Fruit fly (Drosophila melanogaster) whole organism, embryonic: ENCODE data around the gene CG1213.

ENCODE experiments used
- Ada2b ChIP-seq: fragments of 200-800 bp; sonication (Bioruptor generic); IDR thresholded peaks from 2 replicates; pipeline ENCODE4 v1.3.6; 2022; ENCODE audit warnings: missing biosample characterization, missing genetic modification characterization
- Atf6 ChIP-seq: fragments of 200-800 bp; sonication (Bioruptor generic); IDR thresholded peaks from 2 replicates; pipeline ENCODE4 v1.3.6; 2022; ENCODE audit warnings: missing biosample characterization, missing genetic modification characterization
- BEAF-32 ChIP-seq: fragments of 200-800 bp; sonication (Bioruptor generic); optimal IDR thresholded peaks from 3 replicates; lab custom pipeline; 2017; ENCODE audit warnings: missing biosample characterization, missing genetic modification characterization, mild to moderate bottlenecking, moderate library complexity, missing genetic modification reagents
- C15 ChIP-seq: fragments of 200-800 bp; sonication (Bioruptor generic); IDR thresholded peaks from 3 replicates; pipeline ENCODE4 v1.3.6; 2022; ENCODE audit warnings: missing biosample characterization, missing genetic modification characterization
- CG10147 ChIP-seq: fragments of 200-800 bp; sonication (Bioruptor generic); optimal IDR thresholded peaks from 2 replicates; lab custom pipeline; 2019; ENCODE audit warnings: missing biosample characterization, mild to moderate bottlenecking, missing genetic modification characterization, moderate library complexity
- CG11504 ChIP-seq: fragments of 200-800 bp; sonication (Bioruptor generic); optimal IDR thresholded peaks from 3 replicates; lab custom pipeline; 2019; ENCODE audit warnings: missing biosample characterization, mild to moderate bottlenecking, missing genetic modification characterization, moderate library complexity
- CG11695 ChIP-seq: fragments of 200-800 bp; sonication (Bioruptor generic); IDR thresholded peaks from 3 replicates; pipeline ENCODE4 v1.3.6; 2022; ENCODE audit warnings: missing biosample characterization, missing genetic modification characterization
- CG12071 ChIP-seq: fragments of 200-800 bp; sonication (Bioruptor generic); optimal IDR thresholded peaks from 3 replicates; lab custom pipeline; 2018; ENCODE audit warnings: missing biosample characterization, mild to moderate bottlenecking, missing genetic modification characterization
- CG1233 ChIP-seq: fragments of 200-800 bp; sonication (Bioruptor generic); optimal IDR thresholded peaks from 4 replicates; lab custom pipeline; 2018; ENCODE audit warnings: missing biosample characterization, mild to moderate bottlenecking, missing genetic modification characterization
- CG12769 ChIP-seq: fragments of 200-800 bp; sonication (Bioruptor generic); optimal IDR thresholded peaks from 2 replicates; lab custom pipeline; 2019; ENCODE audit warnings: missing biosample characterization, mild to moderate bottlenecking, missing genetic modification characterization, moderate library complexity
- CG12942 ChIP-seq: fragments of 200-800 bp; sonication (Bioruptor generic); optimal IDR thresholded peaks from 3 replicates; lab custom pipeline; 2016; ENCODE audit warnings: missing biosample characterization, missing genetic modification characterization
- CG13424 ChIP-seq: fragments of 200-800 bp; sonication (Bioruptor generic); optimal IDR thresholded peaks from 2 replicates; lab custom pipeline; 2019; ENCODE audit warnings: missing biosample characterization, mild to moderate bottlenecking, missing genetic modification characterization, moderate library complexity
- CG15011 ChIP-seq: fragments of 200-800 bp; sonication (Bioruptor generic); optimal IDR thresholded peaks from 3 replicates; lab custom pipeline; 2018; ENCODE audit warnings: missing biosample characterization, mild to moderate bottlenecking, missing genetic modification characterization
- CG15269 ChIP-seq: fragments of 200-800 bp; sonication (Bioruptor generic); optimal IDR thresholded peaks from 2 replicates; lab custom pipeline; 2018; ENCODE audit warnings: missing biosample characterization, mild to moderate bottlenecking, missing genetic modification characterization, moderate library complexity
- CG15479 ChIP-seq: fragments of 200-800 bp; sonication (Bioruptor generic); optimal IDR thresholded peaks from 3 replicates; lab custom pipeline; 2019; ENCODE audit warnings: missing biosample characterization, mild to moderate bottlenecking, missing genetic modification characterization, moderate library complexity
- CG16813 ChIP-seq: fragments of 200-800 bp; sonication (Bioruptor generic); IDR thresholded peaks from 3 replicates; pipeline ENCODE4 v1.3.6; 2022; ENCODE audit warnings: missing biosample characterization, missing genetic modification characterization; ENCODE audit not compliant: partially characterized antibody
- CG17385 ChIP-seq: fragments of 200-800 bp; sonication (Bioruptor generic); optimal IDR thresholded peaks from 3 replicates; lab custom pipeline; 2018; ENCODE audit warnings: missing biosample characterization, mild to moderate bottlenecking, missing genetic modification characterization
- CG17829 ChIP-seq: fragments of 200-800 bp; optimal IDR thresholded peaks from 2 replicates; lab custom pipeline; 2019; ENCODE audit warnings: missing biosample characterization, mild to moderate bottlenecking, missing genetic modification characterization, moderate library complexity
- CG18619 ChIP-seq: fragments of 200-800 bp; sonication (Bioruptor generic); optimal IDR thresholded peaks from 3 replicates; lab custom pipeline; 2017; ENCODE audit warnings: missing biosample characterization, mild to moderate bottlenecking, missing genetic modification characterization
- CG2129 ChIP-seq: fragments of 200-800 bp; sonication (Bioruptor generic); IDR thresholded peaks from 2 replicates; pipeline ENCODE4 v1.3.6; 2022; ENCODE audit warnings: missing biosample characterization, missing genetic modification characterization; ENCODE audit not compliant: partially characterized antibody
- CG2199 ChIP-seq: fragments of 200-800 bp; sonication (Bioruptor generic); IDR thresholded peaks from 3 replicates; pipeline ENCODE4 v1.3.6; 2022; ENCODE audit warnings: missing biosample characterization, missing genetic modification characterization
- CG30020 ChIP-seq: fragments of 200-800 bp; optimal IDR thresholded peaks from 2 replicates; lab custom pipeline; 2019; ENCODE audit warnings: missing biosample characterization, mild to moderate bottlenecking, missing genetic modification characterization, moderate library complexity
- CG33557 ChIP-seq: fragments of 200-800 bp; sonication (Bioruptor generic); optimal IDR thresholded peaks from 2 replicates; lab custom pipeline; 2019; ENCODE audit warnings: missing biosample characterization, mild to moderate bottlenecking, missing genetic modification characterization, moderate library complexity
- CG3847 ChIP-seq: fragments of 200-800 bp; sonication (Bioruptor generic); IDR thresholded peaks from 2 replicates; pipeline ENCODE4 v1.3.6; 2022; ENCODE audit warnings: missing biosample characterization, missing genetic modification characterization
- CG4820 ChIP-seq: fragments of 200-800 bp; sonication (Bioruptor generic); optimal IDR thresholded peaks from 3 replicates; lab custom pipeline; 2016; ENCODE audit warnings: missing biosample characterization, missing genetic modification characterization
- CG6175 ChIP-seq: fragments of 200-800 bp; sonication (Bioruptor generic); IDR thresholded peaks from 3 replicates; pipeline ENCODE4 v1.3.6; 2022; ENCODE audit warnings: missing biosample characterization, missing genetic modification characterization
- CG6654 ChIP-seq: fragments of 200-800 bp; sonication (Bioruptor generic); optimal IDR thresholded peaks from 2 replicates; lab custom pipeline; 2017; ENCODE audit warnings: missing biosample characterization, mild to moderate bottlenecking, missing genetic modification characterization
- CG6683 ChIP-seq: fragments of 200-800 bp; sonication (Bioruptor generic); optimal IDR thresholded peaks from 2 replicates; lab custom pipeline; 2017; ENCODE audit warnings: missing biosample characterization, mild to moderate bottlenecking, missing genetic modification characterization, missing genetic modification reagents
- CG7556 ChIP-seq: fragments of 200-800 bp; sonication (Bioruptor generic); optimal IDR thresholded peaks from 2 replicates; lab custom pipeline; 2017; ENCODE audit warnings: missing biosample characterization, mild to moderate bottlenecking, missing genetic modification characterization
- CG9609 ChIP-seq: fragments of 200-800 bp; sonication (Bioruptor generic); optimal IDR thresholded peaks from 3 replicates; lab custom pipeline; 2016; ENCODE audit warnings: missing biosample characterization, missing genetic modification characterization
- CG9727 ChIP-seq: fragments of 200-800 bp; sonication (Bioruptor generic); optimal IDR thresholded peaks from 3 replicates; lab custom pipeline; 2017; ENCODE audit warnings: missing biosample characterization, mild to moderate bottlenecking, missing genetic modification characterization
- CG9817 ChIP-seq: fragments of 200-800 bp; sonication (Bioruptor generic); optimal IDR thresholded peaks from 2 replicates; lab custom pipeline; 2018; ENCODE audit warnings: missing biosample characterization, mild to moderate bottlenecking, missing genetic modification characterization, moderate library complexity
- Camta ChIP-seq: fragments of 200-800 bp; sonication (Bioruptor generic); optimal IDR thresholded peaks from 2 replicates; lab custom pipeline; 2016; ENCODE audit warnings: missing biosample characterization, missing genetic modification characterization
- CoRest ChIP-seq: fragments of 200-800 bp; sonication (Bioruptor generic); optimal IDR thresholded peaks from 3 replicates; lab custom pipeline; 2018; ENCODE audit warnings: missing biosample characterization, mild to moderate bottlenecking, missing genetic modification characterization, moderate library complexity
- Lpt ChIP-seq: fragments of >200 bp; optimal IDR thresholded peaks from 2 replicates; lab custom pipeline; 2018; ENCODE audit warnings: missing biosample characterization, missing genetic modification characterization
- Rfx ChIP-seq: fragments of 200-800 bp; sonication (Bioruptor generic); IDR thresholded peaks from 2 replicates; pipeline ENCODE4 v1.3.6; 2022; ENCODE audit warnings: missing biosample characterization, missing genetic modification characterization
- ash1 ChIP-seq: fragments of 200-800 bp; sonication (Bioruptor generic); optimal IDR thresholded peaks from 2 replicates; lab custom pipeline; 2018; ENCODE audit warnings: missing biosample characterization, mild to moderate bottlenecking, missing genetic modification characterization
- bcd ChIP-seq: fragments of 200-800 bp; sonication (Bioruptor generic); optimal IDR thresholded peaks from 2 replicates; lab custom pipeline; 2017; ENCODE audit warnings: missing biosample characterization, mild to moderate bottlenecking, missing genetic modification characterization
- chn ChIP-seq: fragments of 200-800 bp; sonication (Bioruptor generic); optimal IDR thresholded peaks from 2 replicates; lab custom pipeline; 2016; ENCODE audit warnings: missing biosample characterization, missing genetic modification characterization
- corto ChIP-seq: fragments of 200-800 bp; sonication (Bioruptor generic); optimal IDR thresholded peaks from 2 replicates; lab custom pipeline; 2016; ENCODE audit warnings: missing biosample characterization, mild to moderate bottlenecking, missing genetic modification characterization, moderate library complexity
- fd96Cb ChIP-seq: fragments of 200-800 bp; sonication (Bioruptor generic); optimal IDR thresholded peaks from 2 replicates; lab custom pipeline; 2018; ENCODE audit warnings: missing biosample characterization, mild to moderate bottlenecking, missing genetic modification characterization, moderate library complexity
- gt ChIP-seq: fragments of 200-800 bp; sonication (Bioruptor generic); IDR thresholded peaks from 2 replicates; pipeline ENCODE4 v1.3.6; 2022; ENCODE audit warnings: missing biosample characterization, missing genetic modification characterization
- jumu ChIP-seq: fragments of 200-800 bp; sonication (Bioruptor generic); optimal IDR thresholded peaks from 3 replicates; lab custom pipeline; 2016; ENCODE audit warnings: missing biosample characterization, missing genetic modification characterization
- lmd ChIP-seq: fragments of 200-800 bp; sonication (Bioruptor generic); IDR thresholded peaks from 2 replicates; pipeline ENCODE4 v1.3.6; 2022; ENCODE audit warnings: missing biosample characterization, missing genetic modification characterization
- nom ChIP-seq: fragments of 200-800 bp; sonication (Bioruptor generic); optimal IDR thresholded peaks from 2 replicates; lab custom pipeline; 2017; ENCODE audit warnings: missing biosample characterization, missing genetic modification characterization, mild to moderate bottlenecking, moderate library complexity, missing genetic modification reagents
- odd ChIP-seq: fragments of 200-800 bp; sonication (Bioruptor generic); optimal IDR thresholded peaks from 2 replicates; lab custom pipeline; 2017; ENCODE audit warnings: missing biosample characterization, mild to moderate bottlenecking, missing genetic modification characterization
- ranshi ChIP-seq: fragments of 200-800 bp; sonication (Bioruptor generic); IDR thresholded peaks from 2 replicates; pipeline ENCODE4 v1.3.6; 2022; ENCODE audit warnings: missing biosample characterization, missing genetic modification characterization
- z ChIP-seq: fragments of 200-800 bp; sonication (Bioruptor generic); IDR thresholded peaks from 3 replicates; pipeline ENCODE4 v1.3.6; 2022; ENCODE audit warnings: missing biosample characterization, missing genetic modification characterization
- zfh1 ChIP-seq: fragments of 200-800 bp; sonication (Bioruptor generic); IDR thresholded peaks from 3 replicates; pipeline ENCODE4 v1.3.6; 2022; ENCODE audit warnings: missing biosample characterization, missing genetic modification characterization

CG1213 gene

DNA sequence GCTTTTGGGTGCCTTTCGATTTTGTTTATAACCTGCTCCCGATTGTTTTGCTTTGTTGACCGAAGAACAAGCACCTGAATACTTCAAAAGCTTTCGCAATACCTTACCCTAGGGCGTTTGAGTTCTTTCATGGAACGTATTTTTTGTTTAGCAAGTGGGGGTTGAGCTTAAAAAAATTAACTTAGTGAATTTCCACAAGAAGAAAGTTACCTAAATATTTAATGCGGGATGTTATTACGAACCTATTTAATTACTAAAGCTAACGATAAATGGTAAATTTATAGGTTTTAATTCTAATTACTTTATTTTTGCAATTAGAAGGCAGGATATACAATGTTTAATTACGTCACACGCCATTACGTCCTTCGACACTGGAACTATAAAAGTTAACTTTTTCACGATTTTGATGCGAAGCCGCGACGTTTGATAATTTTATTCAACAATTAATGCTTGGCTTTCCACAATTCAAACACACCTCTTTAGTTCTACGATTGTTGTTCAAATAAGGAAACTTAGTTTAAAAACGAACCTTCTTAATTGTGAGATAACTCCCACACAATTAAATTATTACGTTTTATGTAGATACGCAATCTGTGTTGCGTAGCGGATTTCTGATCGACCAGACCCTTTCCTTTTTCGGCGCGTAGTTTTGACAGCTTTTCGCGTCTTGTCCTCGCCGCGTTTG lies 20.4 kb downstream of the CG1213 start (continued):
- no peak for TF ChIP-seq CG2129 (GFP tag; lab: Robert Waterston, UW)
- no peak for TF ChIP-seq BEAF-32 (GFP tag; lab: Kevin White, UChicago)
- TF ChIP-seq CG30020 (tag; lab: Kevin White, UChicago) = no peak
- peak; percentile 47 for TF ChIP-seq CoRest (tag; lab: Kevin White, UChicago)
- peak; percentile 46 for TF ChIP-seq CG15269
- TF ChIP-seq ranshi = no peak
- no peak for TF ChIP-seq CG13424 (tag; lab: Kevin White, UChicago)
- peak; percentile 25 for TF ChIP-seq CG6654 (GFP tag; lab: Kevin White, UChicago)
- peak; percentile 12 for TF ChIP-seq jumu (GFP tag; lab: Kevin White, UChicago)
- peak; percentile 51 for TF ChIP-seq CG9817
- TF ChIP-seq bcd (GFP tag; lab: Kevin White, UChicago) = peak; percentile 48
- TF ChIP-seq CG17829 = no peak
- TF ChIP-seq CG4820 (GFP tag; lab: Kevin White, UChicago) = no peak
- TF ChIP-seq CG10147 = peak; percentile 13
- TF ChIP-seq gt (GFP tag; lab: Robert Waterston, UW) = no peak
- TF ChIP-seq CG6175 (GFP tag; lab: Robert Waterston, UW) = no peak
- TF ChIP-seq ash1 (GFP tag; lab: Kevin White, UChicago) = no peak
- no peak for TF ChIP-seq corto
- peak; percentile 34 for TF ChIP-seq lmd (GFP tag; lab: Robert Waterston, UW)
- no peak for TF ChIP-seq CG6683 (GFP tag; lab: Kevin White, UChicago)
- no peak for TF ChIP-seq CG15479
- TF ChIP-seq fd96Cb (tag; lab: Kevin White, UChicago) = no peak
- TF ChIP-seq CG11504 (tag; lab: Kevin White, UChicago) = peak; percentile 42
- TF ChIP-seq Rfx (GFP tag; lab: Robert Waterston, UW) = peak; percentile 76
- TF ChIP-seq Atf6 (GFP tag; lab: Robert Waterston, UW) = peak; percentile 23; the same call in 1 of the 2 replicates
- TF ChIP-seq CG1233 (GFP tag; lab: Kevin White, UChicago) = peak; percentile 44
- no peak for TF ChIP-seq Ada2b (GFP tag; lab: Robert Waterston, UW)
- peak; percentile 12 for TF ChIP-seq CG15011 (GFP tag; lab: Kevin White, UChicago)
- TF ChIP-seq CG9727 (GFP tag; lab: Kevin White, UChicago) = peak; percentile 56
- TF ChIP-seq chn = no peak
- peak; percentile 72 for TF ChIP-seq CG7556 (GFP tag; lab: Kevin White, UChicago)
- peak; percentile 1 for TF ChIP-seq CG9609 (GFP tag; lab: Kevin White, UChicago)
- TF ChIP-seq CG33557 = no peak
- TF ChIP-seq CG12769 = no peak
- 0 out of 3 replicates have a peak, but pooled peaks have one; percentile 23 for TF ChIP-seq zfh1 (GFP tag; lab: Robert Waterston, UW)
- no peak for TF ChIP-seq CG2199 (GFP tag; lab: Robert Waterston, UW)
- no peak for TF ChIP-seq odd (GFP tag; lab: Kevin White, UChicago)
- no peak for TF ChIP-seq CG12071 (GFP tag; lab: Kevin White, UChicago)
- TF ChIP-seq z = no peak
- TF ChIP-seq C15 (GFP tag; lab: Robert Waterston, UW) = no peak
- TF ChIP-seq CG17385 (GFP tag; lab: Kevin White, UChicago) = no peak
- no peak for TF ChIP-seq Camta (GFP tag; lab: Kevin White, UChicago)
- no peak for TF ChIP-seq CG12942
- TF ChIP-seq CG16813 (GFP tag; lab: Robert Waterston, UW) = no peak
- 0 out of 3 replicates have a peak, but pooled peaks have one; percentile 38 for TF ChIP-seq CG11695 (GFP tag; lab: Robert Waterston, UW)
- TF ChIP-seq CG3847 = peak; percentile 4; the same call in 1 of the 2 replicates
- TF ChIP-seq CG18619 (GFP tag; lab: Kevin White, UChicago) = peak; percentile 67
- TF ChIP-seq nom (GFP tag; lab: Kevin White, UChicago) = no peak
- TF ChIP-seq Lpt (GFP tag; lab: Kevin White, UChicago) = no peak
